Worm (Caenorhabditis elegans) whole organism, mixed stage, embryonic: Measurements from ENCODE around the gene sptl-1.

Source experiments
- ceh-83 ChIP-seq: fragments of 200-800 bp; sonication (Bioruptor generic); optimal IDR thresholded peaks from 2 replicates; lab custom pipeline; 2018; ENCODE audit warnings: mild to moderate bottlenecking, missing genetic modification characterization, missing compliant biosample characterization
- zip-8 ChIP-seq: fragments of 150-350 bp; optimal IDR thresholded peaks from 2 replicates; lab custom pipeline; 2014; ENCODE audit warnings: missing biosample characterization, missing genetic modification characterization

- TF ChIP-seq zip-8 (no peak), ceh-83 (no peak)
These were observed 24.4 kb downstream of the sptl-1 start for ce11 chrII:75831-76230.
